Worm (Caenorhabditis elegans): ENCODE results near the gene clec-214.

- no peak for TF ChIP-seq nhr-237 (tag; optimal IDR thresholded peaks at IDR 0.05)
- TF ChIP-seq snpc-4 (tag; optimal IDR thresholded peaks at IDR 0.05) = no peak
- TF ChIP-seq pha-4 (tag; optimal IDR thresholded peaks at IDR 0.05) = no peak
- no peak for TF ChIP-seq nhr-77 (tag; optimal IDR thresholded peaks at IDR 0.05)
- TF ChIP-seq lin-15B (tag; optimal IDR thresholded peaks at IDR 0.05) = no peak
- TF ChIP-seq nfya-1 (tag; optimal IDR thresholded peaks at IDR 0.05; ENCODE audit: insufficient read depth) = no peak
- no peak for TF ChIP-seq ztf-11 (tag; optimal IDR thresholded peaks at IDR 0.05)
- no peak for TF ChIP-seq nhr-11 (tag; optimal IDR thresholded peaks at IDR 0.05)
- TF ChIP-seq zag-1 (tag; optimal IDR thresholded peaks at IDR 0.05) = no peak
- no peak for TF ChIP-seq mdl-1 (tag; optimal IDR thresholded peaks at IDR 0.05)
- no peak for TF ChIP-seq skn-1 (tag; optimal IDR thresholded peaks at IDR 0.05)
- TF ChIP-seq ceh-28 (tag; optimal IDR thresholded peaks at IDR 0.05) = no peak
- no peak for TF ChIP-seq ama-1 (optimal IDR thresholded peaks at IDR 0.05)
- no peak for TF ChIP-seq aly-2 (tag; optimal IDR thresholded peaks at IDR 0.05)
Observed at ce11 chrV:7612044-7612443, 1.9 kb downstream of the clec-214 start, which contains the start of gene clec-215.

Measured in whole organism, L3 larva.